Worm (Caenorhabditis elegans): Measurements from ENCODE around the gene tag-307.

DNA sequence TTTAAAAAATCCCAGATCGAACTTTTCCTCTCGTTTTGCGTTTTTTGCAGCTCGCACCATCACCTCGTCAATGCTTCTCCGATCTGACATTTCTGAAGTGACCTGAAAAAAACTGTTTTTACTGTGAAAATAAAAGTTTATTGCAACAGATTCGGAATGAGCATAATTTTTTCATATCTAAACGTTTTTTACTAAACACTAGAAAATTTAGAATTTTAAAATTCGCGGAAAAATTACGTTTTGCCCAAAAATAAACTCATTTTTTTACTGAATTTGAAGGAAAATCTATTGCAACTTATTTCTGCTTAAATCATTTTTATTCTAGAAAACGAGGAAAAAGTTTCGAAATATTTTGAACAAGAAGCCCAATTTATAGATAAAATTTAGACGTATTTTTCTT is 25.9 kb upstream of the tag-307 start, which contains the start of gene ZK688.9:
- no peak for TF ChIP-seq nfya-1 (tag; optimal IDR thresholded peaks at IDR 0.05; ENCODE audit: insufficient read depth)
- no peak for TF ChIP-seq R02D3.7 (tag; optimal IDR thresholded peaks at IDR 0.05)
- no peak for TF ChIP-seq nhr-25 (tag; optimal IDR thresholded peaks at IDR 0.05)
- TF ChIP-seq mdl-1 (tag; optimal IDR thresholded peaks at IDR 0.05) = no peak
- TF ChIP-seq snpc-4 (tag; optimal IDR thresholded peaks at IDR 0.05) = no peak
- no peak for TF ChIP-seq tbx-2 (tag; optimal IDR thresholded peaks at IDR 0.05)
- no peak for TF ChIP-seq daf-12 (tag; optimal IDR thresholded peaks at IDR 0.05)
- no peak for TF ChIP-seq skn-1 (tag; optimal IDR thresholded peaks at IDR 0.05)
- no peak for TF ChIP-seq unc-62 (GFP tag; optimal IDR thresholded peaks at IDR 0.05)
- TF ChIP-seq nhr-77 (tag; optimal IDR thresholded peaks at IDR 0.05) = no peak
- TF ChIP-seq ceh-9 (tag; optimal IDR thresholded peaks at IDR 0.05) = no peak
- no peak for TF ChIP-seq hmg-11 (tag; optimal IDR thresholded peaks at IDR 0.05)
